Worm (Caenorhabditis elegans) whole organism, L2 larva: Measurements from ENCODE around the gene F13C5.1.

Experiments used
- C34F6.9 ChIP-seq: fragments of 150-350 bp; optimal IDR thresholded peaks from 2 replicates; lab custom pipeline; 2014; ENCODE audit warnings: missing biosample characterization, missing genetic modification characterization
- F13H6.1 ChIP-seq: sonication (generic microtip); optimal IDR thresholded peaks from 2 replicates; lab custom pipeline; 2016; ENCODE audit warnings: missing genetic modification characterization, missing compliant biosample characterization
- R02D3.7 ChIP-seq: fragments of 150-350 bp; optimal IDR thresholded peaks from 2 replicates; lab custom pipeline; 2014; ENCODE audit warnings: missing biosample characterization, missing genetic modification characterization
- Y55F3AM.14 ChIP-seq: fragments of 200-800 bp; sonication (Bioruptor generic); optimal IDR thresholded peaks from 2 replicates; lab custom pipeline; 2018; ENCODE audit warnings: mild to moderate bottlenecking, missing genetic modification characterization, missing compliant biosample characterization
- aly-2 ChIP-seq: fragments of 150-350 bp; optimal IDR thresholded peaks from 2 replicates; lab custom pipeline; 2014; ENCODE audit warnings: missing biosample characterization, missing genetic modification characterization
- ceh-82 ChIP-seq: fragments of 150-350 bp; optimal IDR thresholded peaks from 2 replicates; lab custom pipeline; 2014; ENCODE audit warnings: missing biosample characterization, missing genetic modification characterization
- crh-2 ChIP-seq: sonication (generic microtip); optimal IDR thresholded peaks from 2 replicates; lab custom pipeline; 2017; ENCODE audit warnings: missing biosample characterization, missing genetic modification characterization
- dmd-4 ChIP-seq: sonication (generic microtip); optimal IDR thresholded peaks from 2 replicates; lab custom pipeline; 2017; ENCODE audit warnings: missing biosample characterization, missing genetic modification characterization
- egl-27 ChIP-seq: sonication (generic microtip); optimal IDR thresholded peaks from 3 replicates; lab custom pipeline; 2017; ENCODE audit warnings: missing biosample characterization, missing genetic modification reagents, missing genetic modification characterization
- elt-1 ChIP-seq: fragments of 150-350 bp; optimal IDR thresholded peaks from 2 replicates; lab custom pipeline; 2014; ENCODE audit warnings: missing biosample characterization, missing genetic modification characterization
- elt-3 ChIP-seq: sonication (generic microtip); optimal IDR thresholded peaks from 2 replicates; lab custom pipeline; 2017; ENCODE audit warnings: missing biosample characterization, missing genetic modification characterization
- fos-1 ChIP-seq: fragments of 150-350 bp; optimal IDR thresholded peaks from 2 replicates; lab custom pipeline; 2014; ENCODE audit warnings: missing biosample characterization, missing genetic modification characterization
- lin-11 ChIP-seq: fragments of 150-350 bp; sonication (generic microtip); optimal IDR thresholded peaks from 2 replicates; lab custom pipeline; 2014; ENCODE audit warnings: missing biosample characterization, missing genetic modification characterization, inconsistent platforms, mixed read lengths
- lsy-2 ChIP-seq, 2 experiments: fragments of 150-350 bp in 1 of 2; sonication (generic microtip) in 1 of 2; optimal IDR thresholded peaks; 2 replicates each; lab custom pipeline; 2014 to 2017; ENCODE audit warnings: missing biosample characterization in 2 of 2, missing genetic modification characterization in 2 of 2
- mab-5 ChIP-seq: fragments of 150-350 bp; optimal IDR thresholded peaks from 2 replicates; lab custom pipeline; 2014; ENCODE audit warnings: missing biosample characterization, missing genetic modification characterization
- mbf-1 ChIP-seq: sonication (generic microtip); optimal IDR thresholded peaks from 2 replicates; lab custom pipeline; 2017; ENCODE audit warnings: missing biosample characterization, missing genetic modification characterization
- mdl-1 ChIP-seq, 2 experiments: fragments of 150-350 bp in 1 of 2; sonication (generic microtip) in 1 of 2; optimal IDR thresholded peaks; 2 replicates each; lab custom pipeline; 2017; ENCODE audit warnings: missing biosample characterization in 2 of 2, missing genetic modification characterization in 2 of 2
- nhr-10 ChIP-seq: sonication (generic microtip); optimal IDR thresholded peaks from 2 replicates; lab custom pipeline; 2017; ENCODE audit warnings: missing biosample characterization, missing genetic modification characterization
- nhr-129 ChIP-seq: fragments of 150-350 bp; optimal IDR thresholded peaks from 2 replicates; lab custom pipeline; 2014; ENCODE audit warnings: missing biosample characterization, missing genetic modification characterization
- nhr-21 ChIP-seq: fragments of 150-350 bp; optimal IDR thresholded peaks from 2 replicates; lab custom pipeline; 2014; ENCODE audit warnings: missing biosample characterization, missing genetic modification characterization
- nhr-237 ChIP-seq: fragments of 150-350 bp; optimal IDR thresholded peaks from 2 replicates; lab custom pipeline; 2014; ENCODE audit warnings: missing biosample characterization, missing genetic modification characterization
- nhr-25 ChIP-seq: fragments of 150-350 bp; sonication (generic microtip); optimal IDR thresholded peaks from 3 replicates; lab custom pipeline; 2014; ENCODE audit warnings: missing biosample characterization, missing genetic modification characterization
- nhr-6 ChIP-seq: fragments of 150-350 bp; optimal IDR thresholded peaks from 2 replicates; lab custom pipeline; 2014; ENCODE audit warnings: missing biosample characterization, missing genetic modification characterization
- peb-1 ChIP-seq: fragments of 150-350 bp; optimal IDR thresholded peaks from 2 replicates; lab custom pipeline; 2014; ENCODE audit warnings: missing biosample characterization, missing genetic modification characterization
- sem-4 ChIP-seq: fragments of 150-350 bp; optimal IDR thresholded peaks from 2 replicates; lab custom pipeline; 2014; ENCODE audit warnings: missing biosample characterization, missing genetic modification reagents, missing genetic modification characterization
- skn-1 ChIP-seq: sonication (generic microtip); optimal IDR thresholded peaks from 2 replicates; lab custom pipeline; 2017; ENCODE audit warnings: missing biosample characterization, missing genetic modification characterization
- sma-3 ChIP-seq: sonication (generic microtip); optimal IDR thresholded peaks from 2 replicates; lab custom pipeline; 2016; ENCODE audit warnings: missing genetic modification reagents, missing genetic modification characterization, missing compliant biosample characterization
- sma-9 ChIP-seq, 2 experiments: fragments of 150-350 bp in 1 of 2; sonication (generic microtip) in 1 of 2; optimal IDR thresholded peaks; 2 replicates each; lab custom pipeline; 2014 to 2016; ENCODE audit warnings: missing genetic modification characterization in 2 of 2, mild to moderate bottlenecking in 1 of 2, missing biosample characterization in 1 of 2, missing compliant biosample characterization in 1 of 2, missing genetic modification reagents in 1 of 2, moderate library complexity in 1 of 2
- snpc-4 ChIP-seq: fragments of 150-350 bp; optimal IDR thresholded peaks from 2 replicates; lab custom pipeline; 2014; ENCODE audit warnings: missing biosample characterization, missing genetic modification characterization
- unc-55 ChIP-seq: fragments of 150-350 bp; sonication (generic microtip); optimal IDR thresholded peaks from 3 replicates; lab custom pipeline; 2014; ENCODE audit warnings: missing biosample characterization, missing genetic modification reagents, missing genetic modification characterization
- zag-1 ChIP-seq: fragments of 150-350 bp; optimal IDR thresholded peaks from 2 replicates; lab custom pipeline; 2014; ENCODE audit warnings: missing biosample characterization, missing genetic modification characterization
- ztf-1 ChIP-seq: fragments of 200-800 bp; sonication (Bioruptor generic); conservative IDR thresholded peaks from 2 replicates; pipeline ENCODE4 v1.3.6; 2022; ENCODE audit warnings: missing genetic modification characterization, missing compliant biosample characterization
- ztf-11 ChIP-seq: sonication (generic microtip); optimal IDR thresholded peaks from 2 replicates; lab custom pipeline; 2017; ENCODE audit warnings: missing biosample characterization, missing genetic modification characterization
- ztf-4 ChIP-seq: fragments of 150-350 bp; optimal IDR thresholded peaks from 2 replicates; lab custom pipeline; 2014; ENCODE audit warnings: missing biosample characterization, missing genetic modification characterization

Gene F13C5.1

ce11 chrX:600671-601070 is 1.3 kb upstream of the F13C5.1 start (continued):
- TF ChIP-seq peb-1: no peak
- TF ChIP-seq C34F6.9: peak; percentile 38
- no peak for TF ChIP-seq aly-2 (tag; lab: Kevin White, UChicago)
- no peak for TF ChIP-seq fos-1 (tag; lab: Kevin White, UChicago)
- TF ChIP-seq skn-1 (tag; lab: Kevin White, UChicago): peak; percentile 8
- no peak for TF ChIP-seq elt-1 (tag; lab: Kevin White, UChicago)
- TF ChIP-seq R02D3.7: no peak
- no peak for TF ChIP-seq nhr-25 (tag; lab: Kevin White, UChicago)

- peak; percentile 61 for TF ChIP-seq zag-1 (tag; lab: Kevin White, UChicago)
- no peak for TF ChIP-seq aly-2 (tag; lab: Kevin White, UChicago)
- TF ChIP-seq nhr-25 (tag; lab: Kevin White, UChicago): no peak
- no peak for TF ChIP-seq skn-1 (tag; lab: Kevin White, UChicago)
- TF ChIP-seq crh-2 (tag; lab: Kevin White, UChicago): peak; percentile 43
- TF ChIP-seq unc-55 (GFP tag; lab: Kevin White, UChicago): peak; percentile 76
- peak; percentile 37 for TF ChIP-seq F13H6.1 (tag; lab: Kevin White, UChicago)
- TF ChIP-seq lin-11: peak; percentile 30
- TF ChIP-seq sma-3: no peak
- peak; percentile 18 for TF ChIP-seq sem-4 (tag; lab: Kevin White, UChicago)
- no peak for TF ChIP-seq fos-1 (tag; lab: Kevin White, UChicago)
- peak; percentile 62 for TF ChIP-seq C34F6.9
- TF ChIP-seq mbf-1 (tag; lab: Kevin White, UChicago): no peak
- peak in 1 of 2 experiments; percentile 4 for TF ChIP-seq lsy-2 (tag; optimal IDR thresholded peaks at IDR 0.05; lab: Kevin White, UChicago)
- TF ChIP-seq nhr-237: no peak
- TF ChIP-seq nhr-129: peak; percentile 66
- peak in 1 of 2 experiments; percentile 37 for TF ChIP-seq mdl-1 (tag; optimal IDR thresholded peaks at IDR 0.05; lab: Kevin White, UChicago)
These were observed 611 bp upstream of the F13C5.1 start for ce11 chrX:601340-601757.

DNA sequence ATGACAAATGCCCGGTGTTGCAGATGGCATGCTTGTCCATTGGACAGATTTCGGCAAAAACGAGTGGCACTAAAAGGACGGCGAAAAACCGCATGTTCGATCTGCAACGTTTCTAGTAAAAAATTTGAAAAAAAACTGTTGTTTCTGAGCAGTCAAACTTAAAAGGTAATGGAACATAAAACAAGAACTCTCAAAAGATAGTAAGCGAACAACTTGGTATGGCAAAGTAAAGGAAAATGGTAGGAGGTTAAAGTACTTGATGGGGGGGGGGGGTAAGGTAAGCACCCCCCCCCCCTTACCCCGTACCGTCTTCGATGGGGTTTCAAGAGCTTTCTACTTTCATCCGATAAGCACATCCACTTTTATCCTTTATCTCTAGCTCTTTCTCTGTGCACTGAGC is 6.4 kb downstream of the F13C5.1 start, which contains the start of gene F13C5.5:
F13C5.5 (minus strand) TSS at position 101 of the 400 bp plus-strand sequence.
- no peak for TF ChIP-seq nhr-25 (tag; lab: Kevin White, UChicago)
- TF ChIP-seq fos-1 (tag; lab: Kevin White, UChicago): no peak
- peak; percentile 18 for TF ChIP-seq F13H6.1 (tag; lab: Kevin White, UChicago)
- TF ChIP-seq, all 48 proteins: peak for 1

DNA sequence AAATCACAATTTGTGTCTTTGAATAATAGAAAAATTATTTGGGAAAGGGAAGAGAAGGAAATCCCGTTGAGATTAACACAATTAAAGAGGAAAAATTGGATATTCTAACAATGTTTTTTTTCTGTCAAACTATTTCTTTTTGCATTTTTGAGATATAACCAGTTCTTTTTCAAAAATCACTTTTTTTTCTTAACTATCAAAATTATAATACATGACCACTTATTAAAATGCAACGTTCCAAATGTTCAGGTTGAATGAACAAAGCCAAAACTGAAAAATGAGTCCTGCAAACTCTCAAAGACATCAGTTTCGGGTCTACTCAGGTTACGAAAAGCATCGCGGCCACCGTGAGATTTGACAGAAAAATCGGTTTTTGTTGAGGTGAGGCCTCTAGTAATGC is 7.6 kb downstream of the F13C5.1 start:
- no peak for TF ChIP-seq sma-3
- no peak for TF ChIP-seq Y55F3AM.14
- no peak for TF ChIP-seq crh-2 (tag; lab: Kevin White, UChicago)
- no peak for TF ChIP-seq elt-1 (tag; lab: Kevin White, UChicago)
- no peak for TF ChIP-seq dmd-4 (tag; lab: Kevin White, UChicago)
- no peak for TF ChIP-seq nhr-25 (tag; lab: Kevin White, UChicago)
- TF ChIP-seq mbf-1 (tag; lab: Kevin White, UChicago): no peak
- no peak for TF ChIP-seq nhr-10
- TF ChIP-seq C34F6.9: no peak
- no peak for TF ChIP-seq peb-1
- TF ChIP-seq ztf-4 (tag; lab: Kevin White, UChicago): no peak
- no peak for TF ChIP-seq nhr-129
- TF ChIP-seq, all 48 proteins: peak for 0

ce11 chrX:612783-613182 is 10.8 kb downstream of the F13C5.1 start:
- peak; percentile 29 for TF ChIP-seq snpc-4 (tag; lab: Kevin White, UChicago)
- no peak for TF ChIP-seq mab-5 (tag; lab: Kevin White, UChicago)
- TF ChIP-seq, all 48 proteins: peak for 1

DNA sequence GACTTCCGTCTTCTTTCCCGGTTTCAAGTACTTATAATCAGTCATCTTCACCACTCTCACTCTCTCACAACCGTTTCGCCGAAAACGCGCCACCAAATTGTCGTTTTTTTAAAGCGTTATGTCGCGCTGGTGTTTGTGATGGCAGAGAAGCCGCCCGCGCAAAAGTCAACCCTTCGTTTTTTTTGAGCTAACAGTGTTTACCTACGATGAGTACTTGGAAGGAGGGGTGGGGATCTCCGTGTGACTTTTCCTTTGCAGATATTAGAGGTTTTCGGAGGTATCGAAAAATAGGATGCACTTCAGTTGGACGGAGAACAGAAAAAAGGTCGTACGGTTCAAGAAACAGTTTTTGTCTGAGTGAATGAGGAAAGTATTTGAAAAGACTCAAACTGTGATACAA is 15.8 kb downstream of the F13C5.1 start:
- TF ChIP-seq snpc-4 (tag; lab: Kevin White, UChicago) (no peak), F13H6.1 (tag; lab: Kevin White, UChicago) (peak; percentile 34), ztf-11 (tag; lab: Kevin White, UChicago) (no peak), zag-1 (tag; lab: Kevin White, UChicago) (no peak)

DNA sequence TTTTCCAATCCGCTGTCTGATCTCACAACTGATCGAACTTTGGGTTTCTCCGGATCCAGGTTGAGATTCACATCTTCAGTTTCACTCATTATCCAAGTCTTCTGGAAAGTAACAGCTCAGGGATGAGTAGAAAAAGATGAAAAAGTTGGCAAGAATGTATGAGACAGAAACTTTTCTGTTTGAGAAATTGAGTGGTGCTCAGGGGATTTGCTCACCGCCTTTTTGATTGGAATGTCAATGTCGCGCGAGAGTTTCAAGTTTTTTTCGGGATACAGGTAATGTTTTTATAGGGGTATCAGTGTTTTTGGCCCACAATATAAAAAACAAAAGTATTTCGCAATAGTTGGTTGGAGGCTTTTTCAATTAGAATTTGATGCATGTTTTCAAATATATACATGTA is 19.2 kb downstream of the F13C5.1 start, which contains the start of gene unc-96:
unc-96 (minus strand) TSS at position 101 of the 400 bp plus-strand sequence.
- no peak for TF ChIP-seq sma-9 (GFP tag; optimal IDR thresholded peaks at IDR 0.05; lab: Kevin White, UChicago)
- no peak for TF ChIP-seq sma-9 (tag; optimal IDR thresholded peaks at IDR 0.05; lab: Kevin White, UChicago)
- no peak for TF ChIP-seq nhr-25 (tag; lab: Kevin White, UChicago)
- no peak for TF ChIP-seq elt-1 (tag; lab: Kevin White, UChicago)
- no peak for TF ChIP-seq ztf-1
- TF ChIP-seq nhr-6 (tag; lab: Kevin White, UChicago): no peak
- no peak for TF ChIP-seq ceh-82 (tag; lab: Kevin White, UChicago)
- no peak for TF ChIP-seq nhr-129
- no peak for TF ChIP-seq R02D3.7
- no peak for TF ChIP-seq elt-3 (tag; lab: Kevin White, UChicago)
- TF ChIP-seq mab-5 (tag; lab: Kevin White, UChicago): no peak
- TF ChIP-seq zag-1 (tag; lab: Kevin White, UChicago): no peak
- no peak for TF ChIP-seq mbf-1 (tag; lab: Kevin White, UChicago)
- TF ChIP-seq egl-27: no peak
- no peak for TF ChIP-seq nhr-21 (tag; lab: Kevin White, UChicago)
- TF ChIP-seq ztf-11 (tag; lab: Kevin White, UChicago): no peak
- no peak for TF ChIP-seq lin-11
- no peak for TF ChIP-seq sem-4 (tag; lab: Kevin White, UChicago)
- no peak for TF ChIP-seq lsy-2 (tag; optimal IDR thresholded peaks at IDR 0.05; lab: Kevin White, UChicago)
- TF ChIP-seq snpc-4 (tag; lab: Kevin White, UChicago): no peak
- TF ChIP-seq, all 48 proteins: peak for 0
